Worm (Caenorhabditis elegans): Measurements from ENCODE around the gene tbcb-1.
A peak's percentile ranks its signal among the peaks of the same experiment; 100 is the strongest.

tbcb-1 gene

ce11 chrV:13568533-13568932 lies 23.4 kb upstream of the tbcb-1 start, which contains the start of the genes nuaf-1 and bir-2:
nuaf-1 (minus strand) TSS chrV:13568630.
bir-2 (plus strand) TSS chrV:13568850.
- TF ChIP-seq med-1 (GFP tag; optimal IDR thresholded peaks at IDR 0.05; ENCODE audit: insufficient read depth) = no peak
- no peak for TF ChIP-seq cog-1 (tag; optimal IDR thresholded peaks at IDR 0.05)
- no peak for TF ChIP-seq klf-2 (GFP tag; conservative IDR thresholded peaks at IDR 0.05)
- TF ChIP-seq T22C8.4 (GFP tag; IDR thresholded peaks at IDR 0.05) = no peak
- TF ChIP-seq ztf-23 (GFP tag; IDR thresholded peaks at IDR 0.05) = no peak
- TF ChIP-seq tab-1 (GFP tag; IDR thresholded peaks at IDR 0.05) = no peak
- no peak for TF ChIP-seq ref-1 (GFP tag; conservative IDR thresholded peaks at IDR 0.05)
- no peak for TF ChIP-seq ztf-29 (GFP tag; IDR thresholded peaks at IDR 0.05)
- TF ChIP-seq flt-1 (GFP tag; IDR thresholded peaks at IDR 0.05) = no peak

- no peak for TF ChIP-seq flt-1 (GFP tag; IDR thresholded peaks at IDR 0.05)
Observed at ce11 chrV:13571714-13572258, 20.1 kb upstream of the tbcb-1 start, which contains the start of gene C50B8.4. C50B8.4 (plus strand) TSS chrV:13572012.

ce11 chrV:13575866-13576265 lies 16.1 kb upstream of the tbcb-1 start:
- TF ChIP-seq med-1 (GFP tag; optimal IDR thresholded peaks at IDR 0.05; ENCODE audit: insufficient read depth) (no peak), ztf-23 (GFP tag; IDR thresholded peaks at IDR 0.05) (peak; percentile 43; the same call in 1 of the 2 replicates), T22C8.4 (GFP tag; IDR thresholded peaks at IDR 0.05) (no peak), ref-1 (GFP tag; conservative IDR thresholded peaks at IDR 0.05) (no peak), ztf-29 (GFP tag; IDR thresholded peaks at IDR 0.05) (no peak), cog-1 (tag; optimal IDR thresholded peaks at IDR 0.05) (no peak), flt-1 (GFP tag; IDR thresholded peaks at IDR 0.05) (no peak), tab-1 (GFP tag; IDR thresholded peaks at IDR 0.05) (no peak)

- no peak for TF ChIP-seq ztf-23 (GFP tag; IDR thresholded peaks at IDR 0.05)
- TF ChIP-seq cog-1 (tag; optimal IDR thresholded peaks at IDR 0.05) = no peak
- no peak for TF ChIP-seq klf-2 (GFP tag; conservative IDR thresholded peaks at IDR 0.05)
- no peak for TF ChIP-seq T22C8.4 (GFP tag; IDR thresholded peaks at IDR 0.05)
- TF ChIP-seq med-1 (GFP tag; optimal IDR thresholded peaks at IDR 0.05; ENCODE audit: insufficient read depth) = no peak
- TF ChIP-seq tab-1 (GFP tag; IDR thresholded peaks at IDR 0.05) = no peak
Observed at ce11 chrV:13576828-13577227, 15.1 kb upstream of the tbcb-1 start.

- TF ChIP-seq med-1 (GFP tag; optimal IDR thresholded peaks at IDR 0.05; ENCODE audit: insufficient read depth) (no peak), flt-1 (GFP tag; IDR thresholded peaks at IDR 0.05) (no peak)
Observed at ce11 chrV:13577463-13577862, 14.5 kb upstream of the tbcb-1 start.

- no peak for TF ChIP-seq ztf-23 (GFP tag; IDR thresholded peaks at IDR 0.05)
- no peak for TF ChIP-seq tab-1 (GFP tag; IDR thresholded peaks at IDR 0.05)
- TF ChIP-seq flt-1 (GFP tag; IDR thresholded peaks at IDR 0.05) = no peak
- TF ChIP-seq med-1 (GFP tag; optimal IDR thresholded peaks at IDR 0.05; ENCODE audit: insufficient read depth) = no peak
- no peak for TF ChIP-seq ztf-29 (GFP tag; IDR thresholded peaks at IDR 0.05)
- TF ChIP-seq klf-2 (GFP tag; conservative IDR thresholded peaks at IDR 0.05) = no peak
- no peak for TF ChIP-seq ref-1 (GFP tag; conservative IDR thresholded peaks at IDR 0.05)
- TF ChIP-seq cog-1 (tag; optimal IDR thresholded peaks at IDR 0.05) = no peak
- TF ChIP-seq T22C8.4 (GFP tag; IDR thresholded peaks at IDR 0.05) = no peak
Observed at ce11 chrV:13578637-13579036, 13.3 kb upstream of the tbcb-1 start, which contains the start of gene C50B8.6. C50B8.6 (plus strand) TSS chrV:13578972.

- no peak for TF ChIP-seq flt-1 (GFP tag; IDR thresholded peaks at IDR 0.05)
Observed at ce11 chrV:13580696-13581095, 11.2 kb upstream of the tbcb-1 start, which contains the start of gene C50B8.5. C50B8.5 (plus strand) TSS chrV:13580968.

ce11 chrV:13584484-13584883 lies 7.4 kb upstream of the tbcb-1 start, which contains the start of gene F53F4.1:
F53F4.1 (plus strand) TSS chrV:13584784.
- no peak for TF ChIP-seq ztf-23 (GFP tag; IDR thresholded peaks at IDR 0.05)

ce11 chrV:13587902-13588301 lies 4.0 kb upstream of the tbcb-1 start, which contains the start of gene F53F4.17:
F53F4.17 (plus strand) TSS chrV:13588202.
- TF ChIP-seq cog-1 (tag; optimal IDR thresholded peaks at IDR 0.05) (no peak), flt-1 (GFP tag; IDR thresholded peaks at IDR 0.05) (no peak), T22C8.4 (GFP tag; IDR thresholded peaks at IDR 0.05) (no peak), med-1 (GFP tag; optimal IDR thresholded peaks at IDR 0.05; ENCODE audit: insufficient read depth) (no peak), tab-1 (GFP tag; IDR thresholded peaks at IDR 0.05) (no peak), ztf-29 (GFP tag; IDR thresholded peaks at IDR 0.05) (no peak), klf-2 (GFP tag; conservative IDR thresholded peaks at IDR 0.05) (no peak), ztf-23 (GFP tag; IDR thresholded peaks at IDR 0.05) (no peak), ref-1 (GFP tag; conservative IDR thresholded peaks at IDR 0.05) (no peak)

ce11 chrV:13589494-13590176 lies 2.3 kb upstream of the tbcb-1 start, which contains the start of the genes F53F4.2 and F53F4.18:
F53F4.2 (minus strand) TSS chrV:13589594.
F53F4.18 (plus strand) TSS chrV:13590126.
- TF ChIP-seq tab-1 (GFP tag; IDR thresholded peaks at IDR 0.05) = no peak
- TF ChIP-seq klf-2 (GFP tag; conservative IDR thresholded peaks at IDR 0.05) = no peak
- no peak for TF ChIP-seq ztf-29 (GFP tag; IDR thresholded peaks at IDR 0.05)
- no peak for TF ChIP-seq med-1 (GFP tag; optimal IDR thresholded peaks at IDR 0.05; ENCODE audit: insufficient read depth)
- no peak for TF ChIP-seq cog-1 (tag; optimal IDR thresholded peaks at IDR 0.05)

- TF ChIP-seq med-1 (GFP tag; optimal IDR thresholded peaks at IDR 0.05; ENCODE audit: insufficient read depth) (no peak), flt-1 (GFP tag; IDR thresholded peaks at IDR 0.05) (no peak), ref-1 (GFP tag; conservative IDR thresholded peaks at IDR 0.05) (no peak), ztf-23 (GFP tag; IDR thresholded peaks at IDR 0.05) (no peak), klf-2 (GFP tag; conservative IDR thresholded peaks at IDR 0.05) (no peak), ztf-29 (GFP tag; IDR thresholded peaks at IDR 0.05) (no peak), T22C8.4 (GFP tag; IDR thresholded peaks at IDR 0.05) (no peak), tab-1 (GFP tag; IDR thresholded peaks at IDR 0.05) (no peak), cog-1 (tag; optimal IDR thresholded peaks at IDR 0.05) (no peak)
Observed at ce11 chrV:13593083-13593482, 1.2 kb downstream of the tbcb-1 start, which contains the start of gene F53F4.4. F53F4.4 (plus strand) TSS chrV:13593383.
